Worm (Caenorhabditis elegans): ENCODE results near the gene gars-1.
A peak's percentile ranks its signal among the peaks of the same experiment; 100 is the strongest.

DNA sequence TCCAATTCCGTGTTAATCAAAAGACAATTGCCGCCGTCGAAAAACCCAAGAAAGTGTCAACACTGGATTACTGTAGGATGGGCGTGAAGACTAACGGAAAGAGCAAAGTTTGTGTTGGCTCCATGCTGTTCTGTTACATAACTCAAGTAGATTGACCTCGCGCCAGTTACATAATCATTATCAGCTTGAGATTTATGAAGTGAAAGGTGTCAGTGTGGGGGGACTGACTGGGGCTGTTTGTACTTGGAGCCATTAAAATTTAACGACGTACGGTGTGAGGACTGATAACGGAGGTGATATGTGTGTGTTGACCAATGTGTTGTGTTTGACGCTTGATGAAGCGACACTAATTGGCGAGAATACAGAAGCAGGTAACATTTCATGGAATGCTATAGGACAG lies 16.7 kb downstream of the gars-1 start:
- TF ChIP-seq ztf-4 (tag; optimal IDR thresholded peaks at IDR 0.05): no peak
- no peak for TF ChIP-seq hlh-4 (tag; optimal IDR thresholded peaks at IDR 0.05)
- no peak for TF ChIP-seq zag-1 (tag; optimal IDR thresholded peaks at IDR 0.05)
- TF ChIP-seq aly-2 (tag; optimal IDR thresholded peaks at IDR 0.05): no peak
- no peak for TF ChIP-seq ceh-8 (GFP tag; optimal IDR thresholded peaks at IDR 0.05)
- no peak for TF ChIP-seq xbp-1 (tag; optimal IDR thresholded peaks at IDR 0.05)
- no peak for TF ChIP-seq sox-4 (tag; optimal IDR thresholded peaks at IDR 0.05)
- TF ChIP-seq lin-15B (tag; optimal IDR thresholded peaks at IDR 0.05): no peak
- TF ChIP-seq efl-1 (optimal IDR thresholded peaks at IDR 0.05): no peak
- TF ChIP-seq efl-1 (GFP tag; optimal IDR thresholded peaks at IDR 0.05 in 1 of 2): peak in 1 of 2 experiments; percentile 85
- TF ChIP-seq jun-1 (tag; optimal IDR thresholded peaks at IDR 0.05): no peak
- TF ChIP-seq lin-39 (tag; optimal IDR thresholded peaks at IDR 0.05): no peak
- no peak for TF ChIP-seq rnt-1 (tag; optimal IDR thresholded peaks at IDR 0.05)
- no peak for TF ChIP-seq nhr-12 (tag; optimal IDR thresholded peaks at IDR 0.05)
